Worm (Caenorhabditis elegans): ENCODE results near the gene F17C8.7.

The F17C8.7 gene

DNA sequence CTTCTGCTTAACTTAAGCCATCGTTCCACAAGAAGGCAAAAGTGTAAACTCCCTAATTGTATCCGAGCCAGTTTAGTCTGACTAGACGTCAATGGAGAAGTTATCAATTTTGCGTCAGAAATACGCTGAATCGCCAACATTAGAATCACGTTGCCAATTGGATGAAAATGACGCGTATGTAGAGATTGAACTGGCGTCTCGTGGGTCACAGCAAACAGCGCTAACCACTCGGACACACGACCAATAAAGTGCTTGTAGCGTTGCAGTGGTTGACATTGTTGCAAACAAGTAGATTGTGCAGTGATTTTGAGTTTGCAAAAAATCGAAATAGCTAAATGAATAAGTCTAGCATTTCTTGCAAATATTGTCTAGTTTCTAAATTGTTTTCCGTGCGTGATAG is 45.9 kb upstream of the F17C8.7 start (continued):
- TF ChIP-seq ZK185.1 (tag; optimal IDR thresholded peaks at IDR 0.05; ENCODE audit: poor library complexity, severe bottlenecking) = peak; percentile 85
- peak; percentile 77 for TF ChIP-seq Y53G8AR.9 (GFP tag; conservative IDR thresholded peaks at IDR 0.05)
- TF ChIP-seq ztf-28 (GFP tag; IDR thresholded peaks at IDR 0.05) = peak; percentile 91
- TF ChIP-seq F23B12.7 (tag; optimal IDR thresholded peaks at IDR 0.05; ENCODE audit: insufficient read depth) = peak; percentile 82
- TF ChIP-seq nhr-179 (tag; optimal IDR thresholded peaks at IDR 0.05) = no peak
- TF ChIP-seq lin-26 (GFP tag; IDR thresholded peaks at IDR 0.05) = peak; percentile 97
- TF ChIP-seq ztf-3 (GFP tag; optimal IDR thresholded peaks at IDR 0.05) = peak; percentile 36
- TF ChIP-seq madf-3 (GFP tag; IDR thresholded peaks at IDR 0.05) = no peak
- no peak for TF ChIP-seq bed-1 (GFP tag; IDR thresholded peaks at IDR 0.05)
- peak; percentile 71 for TF ChIP-seq tlf-1 (GFP tag; optimal IDR thresholded peaks at IDR 0.05)
- TF ChIP-seq ztf-18 (tag; optimal IDR thresholded peaks at IDR 0.05) = peak; percentile 89
- TF ChIP-seq him-1 (tag; optimal IDR thresholded peaks at IDR 0.05) = peak; percentile 88
- TF ChIP-seq nhr-90 (tag; optimal IDR thresholded peaks at IDR 0.05) = peak; percentile 98
- no peak for TF ChIP-seq nfya-2 (GFP tag; IDR thresholded peaks at IDR 0.05)
- TF ChIP-seq repo-1 (tag; optimal IDR thresholded peaks at IDR 0.05) = peak; percentile 83
- peak; percentile 29 for TF ChIP-seq gei-17 (GFP tag; optimal IDR thresholded peaks at IDR 0.05)
- peak; percentile 66 for TF ChIP-seq pbrm-1 (GFP tag; IDR thresholded peaks at IDR 0.05)
- TF ChIP-seq ztf-25 (GFP tag; IDR thresholded peaks at IDR 0.05) = peak; percentile 88; the same call in 1 of the 2 replicates
- no peak for TF ChIP-seq dpl-1 (GFP tag; optimal IDR thresholded peaks at IDR 0.05)
- TF ChIP-seq athp-1 (tag; optimal IDR thresholded peaks at IDR 0.05) = peak; percentile 94
- no peak for TF ChIP-seq mcd-1 (GFP tag; IDR thresholded peaks at IDR 0.05)
- TF ChIP-seq F33H1.4 (GFP tag; IDR thresholded peaks at IDR 0.05) = peak; percentile 57
- TF ChIP-seq F10E7.11 (tag; optimal IDR thresholded peaks at IDR 0.05) = peak; percentile 62
- TF ChIP-seq snpc-3.4 (tag; optimal IDR thresholded peaks at IDR 0.05) = peak; percentile 91
- TF ChIP-seq lin-40 (tag; optimal IDR thresholded peaks at IDR 0.05) = no peak
- peak; percentile 53 for TF ChIP-seq ztf-22 (GFP tag; optimal IDR thresholded peaks at IDR 0.05)
- 0 out of 2 replicates have a peak, but pooled peaks have one; percentile 63 for TF ChIP-seq Y95B8A.8 (GFP tag; IDR thresholded peaks at IDR 0.05)
- TF ChIP-seq ekl-4 (GFP tag; IDR thresholded peaks at IDR 0.05) = peak; percentile 81
- peak; percentile 62; the same call in 1 of the 2 replicates for TF ChIP-seq B0019.2 (GFP tag; conservative IDR thresholded peaks at IDR 0.05)
- peak; percentile 87 for TF ChIP-seq T07F8.4 (tag; optimal IDR thresholded peaks at IDR 0.05)
- peak; percentile 77 for TF ChIP-seq lin-54 (GFP tag; optimal IDR thresholded peaks at IDR 0.05)
- TF ChIP-seq nhr-27 (tag; optimal IDR thresholded peaks at IDR 0.05) = no peak
- TF ChIP-seq tbx-9 (tag; optimal IDR thresholded peaks at IDR 0.05; ENCODE audit: borderline replicate concordance) = peak; percentile 45
- TF ChIP-seq K12H6.12 (tag; optimal IDR thresholded peaks at IDR 0.05) = peak; percentile 61
- 0 out of 2 replicates have a peak, but pooled peaks have one; percentile 34 for TF ChIP-seq egl-18 (GFP tag; IDR thresholded peaks at IDR 0.05)
- peak; percentile 70 for TF ChIP-seq nhr-80 (tag; optimal IDR thresholded peaks at IDR 0.05)
- peak; percentile 98 for TF ChIP-seq tbp1 (GFP tag; optimal IDR thresholded peaks at IDR 0.05)
- TF ChIP-seq zim-3 (tag; optimal IDR thresholded peaks at IDR 0.05) = peak; percentile 94
- TF ChIP-seq die-1 (tag; optimal IDR thresholded peaks at IDR 0.05) = peak; percentile 95
- peak; percentile 87 for TF ChIP-seq dox-1 (GFP tag; IDR thresholded peaks at IDR 0.05)
- TF ChIP-seq hrde-1 (tag; optimal IDR thresholded peaks at IDR 0.05; ENCODE audit: borderline replicate concordance) = peak; percentile 86
- TF ChIP-seq madf-6 (GFP tag; IDR thresholded peaks at IDR 0.05) = peak; percentile 74; the same call in 1 of the 2 replicates
- TF ChIP-seq snpc-1.1 (tag; optimal IDR thresholded peaks at IDR 0.05; ENCODE audit: insufficient read depth) = peak; percentile 69
- TF ChIP-seq mel-28 (tag; optimal IDR thresholded peaks at IDR 0.05; ENCODE audit: borderline replicate concordance) = no peak
- TF ChIP-seq sea-2 (GFP tag; IDR thresholded peaks at IDR 0.05) = no peak
- peak; percentile 81 for TF ChIP-seq attf-5 (GFP tag; optimal IDR thresholded peaks at IDR 0.05)
- TF ChIP-seq egl-44 (GFP tag; IDR thresholded peaks at IDR 0.05) = peak; percentile 79
